Worm (Caenorhabditis elegans) whole organism, early embryonic: ENCODE data around the gene K02F3.12.

Source experiments
- B0310.2 ChIP-seq: sonication (generic microtip); optimal IDR thresholded peaks from 2 replicates; lab custom pipeline; 2016; ENCODE audit warnings: mild to moderate bottlenecking, missing genetic modification characterization, missing compliant biosample characterization
- F13C5.2 ChIP-seq: sonication (generic microtip); optimal IDR thresholded peaks from 2 replicates; lab custom pipeline; 2017; ENCODE audit warnings: mild to moderate bottlenecking, missing genetic modification characterization, inconsistent platforms, missing compliant biosample characterization
- aly-1 ChIP-seq: sonication (generic microtip); optimal IDR thresholded peaks from 2 replicates; lab custom pipeline; 2016; ENCODE audit warnings: missing genetic modification characterization, missing compliant biosample characterization
- ama-1 ChIP-seq: fragments of 150-350 bp; optimal IDR thresholded peaks from 2 replicates; lab custom pipeline; 2014
- ceh-13 ChIP-seq: fragments of 200-800 bp; sonication (Bioruptor generic); optimal IDR thresholded peaks from 2 replicates; lab custom pipeline; 2018; ENCODE audit warnings: mild to moderate bottlenecking, missing genetic modification characterization, missing compliant biosample characterization
- ceh-36 ChIP-seq: sonication (generic microtip); optimal IDR thresholded peaks from 2 replicates; lab custom pipeline; 2016; ENCODE audit warnings: missing genetic modification characterization, inconsistent platforms, missing compliant biosample characterization
- ets-7 ChIP-seq: sonication (generic microtip); optimal IDR thresholded peaks from 2 replicates; lab custom pipeline; 2016; ENCODE audit warnings: missing genotype, missing genetic modification characterization, missing compliant biosample characterization
- flt-1 ChIP-seq: fragments of 200-800 bp; sonication (Bioruptor generic); IDR thresholded peaks from 2 replicates; pipeline ENCODE4 v1.3.6; 2022; ENCODE audit warnings: missing genetic modification characterization, missing compliant biosample characterization
- hmbx-1 ChIP-seq: sonication (generic microtip); optimal IDR thresholded peaks from 2 replicates; lab custom pipeline; 2016; ENCODE audit warnings: mild to moderate bottlenecking, missing genetic modification characterization, missing compliant biosample characterization
- hmg-4 ChIP-seq: fragments of 200-800 bp; sonication (Bioruptor generic); optimal IDR thresholded peaks from 2 replicates; lab custom pipeline; 2018; ENCODE audit warnings: mild to moderate bottlenecking, missing genetic modification characterization, missing compliant biosample characterization
- hnd-1 ChIP-seq: sonication (generic microtip); optimal IDR thresholded peaks from 2 replicates; lab custom pipeline; 2016; ENCODE audit warnings: missing genetic modification characterization, missing compliant biosample characterization
- pes-1 ChIP-seq: fragments of 200-800 bp; sonication (Bioruptor generic); IDR thresholded peaks from 2 replicates; pipeline ENCODE4 v1.3.6; 2022; ENCODE audit warnings: missing genetic modification reagents, missing genetic modification characterization, missing compliant biosample characterization
- scrt-1 ChIP-seq: fragments of 200-800 bp; sonication (Bioruptor generic); IDR thresholded peaks from 2 replicates; pipeline ENCODE4 v1.3.6; 2022; ENCODE audit warnings: missing genetic modification characterization, missing compliant biosample characterization
- sea-1 ChIP-seq: fragments of 200-800 bp; sonication (Bioruptor generic); conservative IDR thresholded peaks from 2 replicates; pipeline ENCODE4 v1.3.6; 2022; ENCODE audit warnings: missing genetic modification characterization, missing compliant biosample characterization
- tbx-11 ChIP-seq: fragments of 200-800 bp; sonication (Bioruptor generic); IDR thresholded peaks from 2 replicates; pipeline ENCODE4 v1.3.6; 2022; ENCODE audit warnings: missing genetic modification characterization, missing compliant biosample characterization
- tbx-37 ChIP-seq: fragments of 200-800 bp; sonication (Bioruptor generic); conservative IDR thresholded peaks from 2 replicates; pipeline ENCODE4 v1.3.6; 2022; ENCODE audit warnings: missing genetic modification reagents, missing genetic modification characterization, missing compliant biosample characterization
- tra-4 ChIP-seq: sonication (generic microtip); optimal IDR thresholded peaks from 2 replicates; lab custom pipeline; 2017; ENCODE audit warnings: missing genetic modification characterization, missing compliant biosample characterization

Gene K02F3.12

DNA sequence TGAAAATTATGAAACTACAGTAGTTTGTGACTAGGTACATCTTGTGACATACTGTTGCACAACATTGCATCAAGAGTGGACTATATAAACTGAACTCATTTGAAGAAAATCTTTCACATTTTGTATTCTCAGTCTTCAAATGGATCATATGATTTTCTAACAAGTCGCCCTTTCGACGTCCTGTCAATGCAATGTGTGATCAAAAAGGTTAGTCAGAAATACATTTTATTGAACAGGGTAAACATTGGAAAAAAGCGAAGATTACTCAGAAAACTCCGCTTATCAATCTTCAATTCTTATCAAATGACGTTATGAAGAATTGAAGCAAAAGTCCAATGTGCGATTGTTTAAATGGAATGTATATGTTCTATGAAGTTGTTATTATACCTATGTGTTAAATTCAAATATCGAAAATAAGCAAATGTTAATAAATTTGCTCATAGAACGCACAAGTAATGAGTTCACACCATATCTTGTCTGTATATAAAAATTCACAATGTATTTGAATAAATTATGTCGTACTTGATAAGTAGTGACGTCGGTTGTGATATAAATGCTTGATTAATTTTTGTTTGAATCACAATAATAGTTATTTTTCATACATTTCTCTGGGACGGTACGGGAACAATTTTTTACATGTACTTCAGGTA is 23.4 kb upstream of the K02F3.12 start, which contains the start of gene zip-2:
TSS of gene zip-2 (plus strand) at position 128 of the 650 bp plus-strand sequence.
- TF ChIP-seq tbx-11 (no peak), flt-1 (GFP tag; lab: Robert Waterston, UW) (no peak), F13C5.2 (no peak), ceh-36 (tag; lab: Kevin White, UChicago) (no peak)

DNA sequence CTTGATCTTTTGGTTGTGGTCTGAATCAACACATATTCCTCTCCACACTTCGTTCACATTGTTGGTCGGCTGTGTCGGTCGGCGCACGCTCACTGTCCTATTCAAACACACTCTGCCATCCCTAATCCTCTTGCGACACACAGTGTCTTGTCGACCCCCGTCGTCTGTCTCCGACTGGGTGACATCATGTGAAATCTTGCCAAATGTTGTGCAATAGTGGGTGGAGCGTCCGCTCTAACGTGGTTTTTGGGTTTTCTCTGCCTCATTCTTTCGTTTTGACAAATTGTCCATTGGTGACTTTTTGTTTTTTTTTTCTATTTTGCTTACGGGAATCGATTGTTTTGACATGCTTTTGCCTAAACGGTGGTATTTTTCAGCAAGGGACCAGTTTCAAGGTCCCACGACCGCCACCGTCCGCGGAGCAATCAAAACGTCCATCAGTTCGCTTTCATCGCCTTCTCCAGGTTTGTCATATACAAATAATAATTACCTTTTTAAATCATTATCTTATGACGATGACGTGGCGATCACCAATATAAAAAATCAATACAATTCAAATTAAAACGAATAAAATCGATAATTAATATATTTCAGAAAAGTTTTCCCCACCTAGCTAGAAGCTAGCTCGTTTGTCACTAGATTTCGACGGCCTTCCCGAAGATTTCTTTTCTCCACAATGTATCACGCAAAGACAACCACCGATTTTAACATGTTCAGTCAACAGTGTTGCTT is 22.5 kb upstream of the K02F3.12 start:
- 0 out of 2 replicates have a peak, but pooled peaks have one; percentile 53 for TF ChIP-seq sea-1
- TF ChIP-seq hmg-4 (GFP tag; lab: Kevin White, UChicago), result peak; percentile 76
- no peak for TF ChIP-seq hmbx-1 (tag; lab: Kevin White, UChicago)
- TF ChIP-seq F13C5.2, result peak; percentile 48
- TF ChIP-seq ama-1, result peak; percentile 16
- TF ChIP-seq tbx-37, result 0 out of 2 replicates have a peak, but pooled peaks have one; percentile 13
- TF ChIP-seq flt-1 (GFP tag; lab: Robert Waterston, UW), result peak; percentile 54
- no peak for TF ChIP-seq tra-4 (tag; lab: Kevin White, UChicago)

DNA sequence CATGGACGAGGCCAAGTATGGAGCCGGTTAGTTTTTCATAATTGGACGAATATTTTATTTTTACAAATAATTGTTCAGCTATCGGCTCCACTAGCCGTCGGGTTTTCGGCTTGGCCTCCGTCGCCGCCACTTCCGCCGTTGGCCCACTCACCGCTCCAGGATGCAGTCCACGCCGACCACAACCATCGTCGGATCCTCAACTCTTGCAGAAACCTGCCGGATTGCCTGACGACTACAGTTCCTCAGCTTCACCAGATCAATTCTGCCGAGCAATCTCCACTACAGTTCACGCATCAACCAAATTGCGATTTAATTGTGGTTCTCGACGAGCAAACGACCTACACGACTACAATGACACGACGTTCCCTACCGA is 21.9 kb upstream of the K02F3.12 start:
- TF ChIP-seq tbx-11, result 0 out of 2 replicates have a peak, but pooled peaks have one; percentile 11
- no peak for TF ChIP-seq ceh-36 (tag; lab: Kevin White, UChicago)
- peak; percentile 18 for TF ChIP-seq hmg-4 (GFP tag; lab: Kevin White, UChicago)

DNA sequence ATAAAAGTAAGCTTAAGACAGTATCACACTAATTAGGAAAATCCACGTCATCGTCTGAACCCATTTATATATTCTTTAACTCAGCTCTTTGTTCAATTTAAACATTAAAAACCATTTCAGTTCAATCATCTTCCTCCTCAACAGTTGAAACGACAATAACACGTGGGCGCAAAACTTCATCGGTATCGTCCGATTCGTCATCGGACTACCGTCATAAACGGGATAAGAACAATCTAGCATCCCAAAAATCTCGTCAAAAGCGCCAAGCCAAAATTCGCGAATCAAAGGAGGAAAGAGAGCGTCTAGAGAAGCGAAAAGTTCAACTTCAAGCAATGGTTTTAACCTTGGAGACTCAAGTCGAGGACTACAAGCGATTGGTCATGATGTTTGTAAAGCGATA is 21.2 kb upstream of the K02F3.12 start:
- TF ChIP-seq flt-1 (GFP tag; lab: Robert Waterston, UW) (no peak), F13C5.2 (no peak), tra-4 (tag; lab: Kevin White, UChicago) (no peak)

DNA sequence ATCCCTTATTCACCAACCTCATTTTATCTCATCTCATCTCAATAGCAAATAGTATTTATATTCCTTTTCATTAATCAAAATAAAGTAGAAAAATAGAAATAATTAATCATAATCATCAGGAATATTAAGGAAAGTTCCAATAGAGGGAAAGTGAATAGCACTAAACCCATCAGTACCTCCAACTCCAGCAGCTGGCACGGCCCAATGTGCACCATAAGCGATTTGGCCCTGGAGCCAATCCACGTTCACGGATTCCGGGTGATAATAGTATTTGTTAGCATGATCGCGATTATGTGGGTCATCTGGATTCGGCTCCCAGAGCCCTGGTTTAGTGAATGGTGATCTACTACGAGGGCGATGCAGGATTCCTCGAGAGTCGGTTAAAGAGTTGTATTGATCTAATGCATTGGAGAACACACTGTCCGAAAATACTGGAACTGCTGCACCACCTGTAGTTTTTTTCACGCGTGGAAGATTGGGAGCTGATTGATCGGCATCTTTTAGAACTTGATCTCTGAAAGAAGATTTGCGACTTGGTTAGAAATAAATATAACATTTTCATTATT is 20.6 kb upstream of the K02F3.12 start:
- TF ChIP-seq B0310.2 (tag; lab: Kevin White, UChicago), result peak; percentile 44
- TF ChIP-seq ama-1, result peak; percentile 96
- TF ChIP-seq tbx-37, result peak; percentile 34; the same call in 1 of the 2 replicates
- peak; percentile 62 for TF ChIP-seq ceh-36 (tag; lab: Kevin White, UChicago)
- 0 out of 2 replicates have a peak, but pooled peaks have one; percentile 48 for TF ChIP-seq tbx-11
- peak; percentile 75 for TF ChIP-seq F13C5.2
- no peak for TF ChIP-seq ceh-13 (GFP tag; lab: Kevin White, UChicago)
- no peak for TF ChIP-seq aly-1
- peak; percentile 78; the same call in 1 of the 2 replicates for TF ChIP-seq scrt-1 (GFP tag; lab: Robert Waterston, UW)
- TF ChIP-seq tra-4 (tag; lab: Kevin White, UChicago), result peak; percentile 48
- TF ChIP-seq flt-1 (GFP tag; lab: Robert Waterston, UW), result peak; percentile 29; the same call in 1 of the 2 replicates
- TF ChIP-seq hnd-1, result peak; percentile 49
- peak; percentile 75; the same call in 1 of the 2 replicates for TF ChIP-seq sea-1
- TF ChIP-seq hmbx-1 (tag; lab: Kevin White, UChicago), result peak; percentile 39
- TF ChIP-seq ets-7 (tag; lab: Kevin White, UChicago), result no peak
- peak; percentile 80; the same call in 1 of the 2 replicates for TF ChIP-seq pes-1 (GFP tag; lab: Robert Waterston, UW)
- TF ChIP-seq hmg-4 (GFP tag; lab: Kevin White, UChicago), result peak; percentile 81

DNA sequence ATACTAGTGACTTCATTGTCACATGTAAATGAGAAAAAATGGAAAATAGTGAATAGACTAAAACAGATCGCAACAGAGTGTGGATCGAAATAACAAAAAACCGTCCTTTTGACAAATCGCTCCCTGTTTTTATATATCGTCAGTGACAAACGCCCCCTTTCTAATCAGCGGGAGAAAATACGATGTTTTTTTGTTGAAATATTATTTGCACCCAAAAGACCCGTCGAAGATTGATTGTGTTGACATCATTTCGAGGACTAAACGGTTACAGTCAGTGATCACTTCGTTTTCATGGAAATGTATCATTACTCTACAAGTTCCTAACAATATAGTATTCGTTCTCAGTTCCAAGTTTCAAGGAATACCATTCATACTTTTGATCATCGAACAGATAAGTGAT is 16.9 kb upstream of the K02F3.12 start, which contains the start of gene dos-3:
TSS of gene dos-3 (minus strand) at position 101 of the 400 bp plus-strand sequence.
- TF ChIP-seq aly-1 (no peak), B0310.2 (tag; lab: Kevin White, UChicago) (no peak), hnd-1 (no peak), tra-4 (tag; lab: Kevin White, UChicago) (no peak), hmg-4 (GFP tag; lab: Kevin White, UChicago) (no peak), hmbx-1 (tag; lab: Kevin White, UChicago) (no peak), tbx-37 (no peak), flt-1 (GFP tag; lab: Robert Waterston, UW) (no peak), scrt-1 (GFP tag; lab: Robert Waterston, UW) (no peak), ama-1 (no peak), tbx-11 (no peak), ceh-36 (tag; lab: Kevin White, UChicago) (no peak), ets-7 (tag; lab: Kevin White, UChicago) (no peak), F13C5.2 (no peak), ceh-13 (GFP tag; lab: Kevin White, UChicago) (no peak), sea-1 (no peak)

DNA sequence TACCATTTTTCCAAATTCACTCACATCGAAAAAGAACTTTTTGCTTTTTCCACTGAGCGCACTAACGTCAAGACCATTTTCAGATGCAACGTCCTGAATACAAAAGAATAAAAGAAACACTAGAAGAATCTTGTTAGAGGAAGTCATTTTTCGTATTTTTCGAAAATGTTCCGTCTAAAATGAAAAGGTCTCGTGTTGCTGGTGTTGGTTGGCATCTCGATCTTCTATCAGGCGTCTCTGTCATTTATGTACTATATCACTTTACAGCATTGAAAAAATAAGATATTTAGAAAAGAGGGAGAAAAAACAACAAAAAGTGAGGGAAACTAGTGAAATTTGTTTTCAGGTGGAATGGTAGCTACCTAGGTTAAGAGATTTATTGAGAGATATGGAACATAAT is 15.2 kb upstream of the K02F3.12 start, which contains the start of gene K02F3.9:
TSS of gene K02F3.9 (minus strand) at position 190 of the 400 bp plus-strand sequence.
- TF ChIP-seq flt-1 (GFP tag; lab: Robert Waterston, UW), result no peak
- TF ChIP-seq ceh-13 (GFP tag; lab: Kevin White, UChicago), result no peak
- TF ChIP-seq pes-1 (GFP tag; lab: Robert Waterston, UW), result no peak
- no peak for TF ChIP-seq tbx-11
- no peak for TF ChIP-seq F13C5.2
- no peak for TF ChIP-seq scrt-1 (GFP tag; lab: Robert Waterston, UW)
- TF ChIP-seq hnd-1, result no peak
- TF ChIP-seq ama-1, result no peak

DNA sequence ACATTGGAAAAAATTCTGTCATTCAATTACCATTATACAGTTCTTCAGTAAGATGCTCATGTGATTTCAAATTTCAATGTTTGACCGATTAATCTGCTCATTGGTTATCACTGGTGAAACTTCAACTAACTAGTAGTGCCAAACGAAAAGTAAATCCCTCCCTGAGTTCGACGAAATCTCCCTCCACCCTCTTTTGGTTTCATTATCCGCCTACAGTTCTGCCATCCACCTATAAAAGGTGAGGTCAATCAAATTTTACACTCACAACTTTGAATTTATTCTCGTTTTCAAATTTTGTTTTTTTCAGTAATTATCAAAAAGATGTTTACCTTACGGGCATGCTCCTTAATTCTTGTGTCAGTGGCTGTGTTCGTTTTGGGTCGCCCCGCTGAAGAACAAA is 13.7 kb upstream of the K02F3.12 start, which contains the start of gene far-8:
TSS of gene far-8 (plus strand) at position 301 of the 400 bp plus-strand sequence.
- no peak for TF ChIP-seq tra-4 (tag; lab: Kevin White, UChicago)
- TF ChIP-seq ets-7 (tag; lab: Kevin White, UChicago), result no peak
